Fruit fly (Drosophila melanogaster) whole organism, embryonic: Measurements from ENCODE around the gene Cdc6.

Experiments
- Adf1 ChIP-seq: fragments of 200-800 bp; sonication (Bioruptor generic); IDR thresholded peaks from 2 replicates; pipeline ENCODE4 v1.3.6; 2022; ENCODE audit warnings: missing biosample characterization, missing genetic modification characterization
- CG11560 ChIP-seq: fragments of 200-800 bp; sonication (Bioruptor generic); IDR thresholded peaks from 3 replicates; pipeline ENCODE4 v1.3.6; 2022; ENCODE audit warnings: missing biosample characterization, missing genetic modification characterization
- CG12769 ChIP-seq: fragments of 200-800 bp; sonication (Bioruptor generic); optimal IDR thresholded peaks from 2 replicates; lab custom pipeline; 2019; ENCODE audit warnings: missing biosample characterization, mild to moderate bottlenecking, missing genetic modification characterization, moderate library complexity
- CG13296 ChIP-seq: fragments of 200-800 bp; sonication (Bioruptor generic); optimal IDR thresholded peaks from 3 replicates; lab custom pipeline; 2018; ENCODE audit warnings: missing biosample characterization, mild to moderate bottlenecking, missing genetic modification characterization
- CG13624 ChIP-seq: fragments of 200-800 bp; sonication (Bioruptor generic); optimal IDR thresholded peaks from 2 replicates; lab custom pipeline; 2016; ENCODE audit warnings: missing biosample characterization, missing genetic modification characterization
- CG14710 ChIP-seq: fragments of 200-800 bp; sonication (Bioruptor generic); optimal IDR thresholded peaks from 3 replicates; lab custom pipeline; 2019; ENCODE audit warnings: missing biosample characterization, mild to moderate bottlenecking, missing genetic modification characterization, moderate library complexity
- CG17361 ChIP-seq: fragments of 200-800 bp; sonication (Bioruptor generic); IDR thresholded peaks from 3 replicates; pipeline ENCODE4 v1.3.6; 2022; ENCODE audit warnings: missing biosample characterization, missing genetic modification characterization
- CG1832 ChIP-seq: fragments of 200-800 bp; sonication (Bioruptor generic); optimal IDR thresholded peaks from 2 replicates; lab custom pipeline; 2017; ENCODE audit warnings: missing biosample characterization, mild to moderate bottlenecking, missing genetic modification characterization, inconsistent platforms
- CG32767 ChIP-seq: fragments of 200-800 bp; sonication (Bioruptor generic); IDR thresholded peaks from 2 replicates; pipeline ENCODE4 v1.3.6; 2022; ENCODE audit warnings: missing biosample characterization, missing genetic modification characterization
- CG3995 ChIP-seq: fragments of 200-800 bp; sonication (Bioruptor generic); optimal IDR thresholded peaks from 3 replicates; lab custom pipeline; 2016; ENCODE audit warnings: missing biosample characterization, missing genetic modification characterization
- CG5180 ChIP-seq: fragments of 200-800 bp; sonication (Bioruptor generic); optimal IDR thresholded peaks from 3 replicates; lab custom pipeline; 2017; ENCODE audit warnings: missing biosample characterization, missing genetic modification characterization, mild to moderate bottlenecking, moderate library complexity, missing genetic modification reagents
- CG6791 ChIP-seq: fragments of 200-800 bp; sonication (Bioruptor generic); IDR thresholded peaks from 3 replicates; pipeline ENCODE4 v1.3.6; 2022; ENCODE audit warnings: missing biosample characterization, missing genetic modification characterization; ENCODE audit not compliant: partially characterized antibody
- CG7357 ChIP-seq: fragments of 200-800 bp; sonication (Bioruptor generic); IDR thresholded peaks from 3 replicates; pipeline ENCODE4 v1.3.6; 2022; ENCODE audit warnings: missing biosample characterization, missing genetic modification characterization
- CG8765 ChIP-seq: fragments of 200-800 bp; sonication (Bioruptor generic); IDR thresholded peaks from 2 replicates; pipeline ENCODE4 v1.3.6; 2022; ENCODE audit warnings: missing biosample characterization, missing genetic modification characterization
- Camta ChIP-seq: fragments of 200-800 bp; sonication (Bioruptor generic); optimal IDR thresholded peaks from 2 replicates; lab custom pipeline; 2016; ENCODE audit warnings: missing biosample characterization, missing genetic modification characterization
- Drgx ChIP-seq: fragments of 200-800 bp; sonication (Bioruptor generic); IDR thresholded peaks from 2 replicates; pipeline ENCODE4 v1.3.6; 2022; ENCODE audit warnings: missing biosample characterization, missing genetic modification characterization
- Ets65A ChIP-seq: fragments of 200-800 bp; sonication (Bioruptor generic); peaks from one replicate; lab custom pipeline; 2016; ENCODE audit warnings: missing biosample characterization, missing genetic modification characterization
- Med ChIP-seq: fragments of 200-800 bp; sonication (Bioruptor generic); peaks from one replicate; lab custom pipeline; 2016; ENCODE audit warnings: missing biosample characterization, missing genetic modification characterization, mild to moderate bottlenecking, inconsistent platforms, moderate library complexity
- Oaz ChIP-seq: fragments of 200-800 bp; sonication (Bioruptor generic); IDR thresholded peaks from 2 replicates; pipeline ENCODE4 v1.3.6; 2022; ENCODE audit warnings: missing biosample characterization, missing genetic modification characterization
- Pdp1 ChIP-seq, 2 experiments: fragments of 200-800 bp; sonication (Bioruptor generic); optimal IDR thresholded peaks; 3 replicates each; lab custom pipeline; 2016; ENCODE audit warnings: missing biosample characterization in 2 of 2, missing genetic modification characterization in 2 of 2, mild to moderate bottlenecking in 1 of 2, moderate library complexity in 1 of 2
- Sox102F ChIP-seq: fragments of 200-800 bp; sonication (Bioruptor generic); optimal IDR thresholded peaks from 2 replicates; lab custom pipeline; 2018; ENCODE audit warnings: missing biosample characterization, mild to moderate bottlenecking, missing genetic modification characterization, moderate library complexity
- cg ChIP-seq: fragments of 200-800 bp; sonication (Bioruptor generic); optimal IDR thresholded peaks from 3 replicates; lab custom pipeline; 2019; ENCODE audit warnings: missing biosample characterization, mild to moderate bottlenecking, missing genetic modification characterization, moderate library complexity
- chinmo ChIP-seq: fragments of 200-800 bp; sonication (Bioruptor generic); IDR thresholded peaks from 4 replicates; pipeline ENCODE4 v1.3.6; 2022; ENCODE audit warnings: missing biosample characterization, missing genetic modification characterization; ENCODE audit not compliant: partially characterized antibody
- cwo ChIP-seq: fragments of 200-800 bp; sonication (Bioruptor generic); optimal IDR thresholded peaks from 3 replicates; lab custom pipeline; 2017; ENCODE audit warnings: missing biosample characterization, missing genetic modification characterization, mild to moderate bottlenecking, moderate library complexity, missing genetic modification reagents
- fd96Cb ChIP-seq: fragments of 200-800 bp; sonication (Bioruptor generic); optimal IDR thresholded peaks from 2 replicates; lab custom pipeline; 2018; ENCODE audit warnings: missing biosample characterization, mild to moderate bottlenecking, missing genetic modification characterization, moderate library complexity
- gcm ChIP-seq: fragments of 200-800 bp; sonication (Bioruptor generic); optimal IDR thresholded peaks from 2 replicates; lab custom pipeline; 2019; ENCODE audit warnings: missing biosample characterization, mild to moderate bottlenecking, missing genetic modification characterization, moderate library complexity
- gem ChIP-seq: fragments of 200-800 bp; sonication (Bioruptor generic); optimal IDR thresholded peaks from 2 replicates; lab custom pipeline; 2019; ENCODE audit warnings: missing biosample characterization, mild to moderate bottlenecking, missing genetic modification characterization, moderate library complexity
- gt ChIP-seq: fragments of 200-800 bp; sonication (Bioruptor generic); IDR thresholded peaks from 2 replicates; pipeline ENCODE4 v1.3.6; 2022; ENCODE audit warnings: missing biosample characterization, missing genetic modification characterization
- ham ChIP-seq: fragments of 200-800 bp; sonication (Bioruptor generic); IDR thresholded peaks from 2 replicates; pipeline ENCODE4 v1.3.6; 2022; ENCODE audit warnings: missing biosample characterization, missing genetic modification characterization
- kah ChIP-seq: fragments of 200-800 bp; sonication (Bioruptor generic); optimal IDR thresholded peaks from 2 replicates; lab custom pipeline; 2018; ENCODE audit warnings: missing biosample characterization, mild to moderate bottlenecking, missing genetic modification characterization
- maf-S ChIP-seq: fragments of 200-800 bp; sonication (Bioruptor generic); optimal IDR thresholded peaks from 2 replicates; lab custom pipeline; 2016; ENCODE audit warnings: missing biosample characterization, missing genetic modification characterization
- org-1 ChIP-seq: fragments of 200-800 bp; sonication (Bioruptor generic); optimal IDR thresholded peaks from 2 replicates; lab custom pipeline; 2017; ENCODE audit warnings: missing biosample characterization, missing genetic modification characterization
- pita ChIP-seq: fragments of 200-800 bp; sonication (Bioruptor generic); optimal IDR thresholded peaks from 2 replicates; lab custom pipeline; 2017; ENCODE audit warnings: missing biosample characterization, mild to moderate bottlenecking, missing genetic modification characterization
- rib ChIP-seq: fragments of 200-800 bp; sonication (Bioruptor generic); IDR thresholded peaks from 2 replicates; pipeline ENCODE4 v1.3.6; 2022; ENCODE audit warnings: missing biosample characterization, missing genetic modification characterization
- sd ChIP-seq: fragments of 200-800 bp; sonication (Bioruptor generic); optimal IDR thresholded peaks from 3 replicates; lab custom pipeline; 2018; ENCODE audit warnings: missing biosample characterization, mild to moderate bottlenecking, missing genetic modification characterization, moderate library complexity
- tgo ChIP-seq: fragments of 200-800 bp; sonication (Bioruptor generic); IDR thresholded peaks from 3 replicates; pipeline ENCODE4 v1.3.6; 2022; ENCODE audit warnings: missing biosample characterization, missing genetic modification characterization
- trem ChIP-seq: fragments of 200-800 bp; optimal IDR thresholded peaks from 3 replicates; lab custom pipeline; 2019; ENCODE audit warnings: missing biosample characterization, mild to moderate bottlenecking, missing genetic modification characterization, moderate library complexity

Gene Cdc6

dm6 chr3L:8675029-8675544, 41.2 kb upstream of the Cdc6 start (continued):
- TF ChIP-seq CG1832 (GFP tag; lab: Kevin White, UChicago) (peak; percentile 7), org-1 (GFP tag; lab: Kevin White, UChicago) (no peak), CG32767 (GFP tag; lab: Robert Waterston, UW) (0 out of 2 replicates have a peak, but pooled peaks have one; percentile 8), pita (GFP tag; lab: Kevin White, UChicago) (no peak), Oaz (GFP tag; lab: Robert Waterston, UW) (no peak), ham (GFP tag; lab: Robert Waterston, UW) (no peak), CG8765 (GFP tag; lab: Robert Waterston, UW) (no peak), trem (no peak), maf-S (GFP tag; lab: Kevin White, UChicago) (no peak)

dm6 chr3L:8673377-8674000, 39.6 kb upstream of the Cdc6 start:
- TF ChIP-seq tgo (GFP tag; lab: Robert Waterston, UW) (no peak), CG32767 (GFP tag; lab: Robert Waterston, UW) (peak; percentile 53; the same call in 1 of the 2 replicates), Med (GFP tag; lab: Kevin White, UChicago) (peak; percentile 42), sd (tag; lab: Kevin White, UChicago) (peak; percentile 52), CG14710 (tag; lab: Kevin White, UChicago) (no peak), gem (peak; percentile 4), Ets65A (GFP tag; lab: Kevin White, UChicago) (peak; percentile 52), Drgx (GFP tag; lab: Robert Waterston, UW) (peak; percentile 57), cwo (GFP tag; lab: Kevin White, UChicago) (peak; percentile 7), CG5180 (GFP tag; lab: Kevin White, UChicago) (no peak), fd96Cb (no peak), CG8765 (GFP tag; lab: Robert Waterston, UW) (peak; percentile 10; the same call in 1 of the 2 replicates), cg (GFP tag; lab: Kevin White, UChicago) (peak; percentile 1), kah (no peak), CG11560 (tag; lab: Robert Waterston, UW) (no peak), CG13296 (GFP tag; lab: Kevin White, UChicago) (no peak), chinmo (GFP tag; lab: Robert Waterston, UW) (peak; percentile 72; the same call in 1 of the 4 replicates), rib (GFP tag; lab: Robert Waterston, UW) (peak; percentile 43; the same call in 1 of the 2 replicates), CG13624 (GFP tag; lab: Kevin White, UChicago) (no peak), CG3995 (GFP tag; lab: Kevin White, UChicago) (no peak), Pdp1 (GFP tag; optimal IDR thresholded peaks at IDR 0.05; lab: Kevin White, UChicago) (peak in 1 of 2 experiments; percentile 19), CG7357 (no peak), CG17361 (GFP tag; lab: Robert Waterston, UW) (0 out of 3 replicates have a peak, but pooled peaks have one; percentile 20), CG6791 (GFP tag; lab: Robert Waterston, UW) (0 out of 3 replicates have a peak, but pooled peaks have one; percentile 20), Adf1 (GFP tag; lab: Robert Waterston, UW) (peak; percentile 49), CG12769 (peak; percentile 53), Sox102F (no peak), Camta (no peak), gt (GFP tag; lab: Robert Waterston, UW) (no peak), gcm (no peak)
